Worm (Caenorhabditis elegans): ENCODE results near the gene T24E12.11.
A peak's percentile ranks its signal among the peaks of the same experiment; 100 is the strongest.
"Not testable (repeated sequence)": the region's sequence is repeated elsewhere in the genome, so short reads cannot be mapped to it uniquely, and the experiment has no call there.

- TF ChIP-seq madf-9 (GFP tag; conservative IDR thresholded peaks at IDR 0.05); ZK546.5 (tag; optimal IDR thresholded peaks at IDR 0.05); lsy-2 (tag; optimal IDR thresholded peaks at IDR 0.05); F26F4.8 (GFP tag; conservative IDR thresholded peaks at IDR 0.05); unc-62 (tag; optimal IDR thresholded peaks at IDR 0.05); ceh-62 (tag; optimal IDR thresholded peaks at IDR 0.05); unc-39 (tag; optimal IDR thresholded peaks at IDR 0.05); mep-1 (tag; optimal IDR thresholded peaks at IDR 0.05); dpl-1 (GFP tag; optimal IDR thresholded peaks at IDR 0.05): not testable (repeated sequence)
- peak in 1 of 2 experiments; percentile 3 for TF ChIP-seq unc-62 (GFP tag; optimal IDR thresholded peaks at IDR 0.05 in 1 of 2)
These were observed 17.8 kb downstream of the T24E12.11 start, which contains the start of gene T24E12.6 for ce11 chrII:3761599-3761998.

All from whole organism, L4 larva.